Worm (Caenorhabditis elegans) whole organism, mixed stage, embryonic: ENCODE data around the gene str-106.

Experiments
- elt-3 ChIP-seq: fragments of 150-350 bp; optimal IDR thresholded peaks from 2 replicates; lab custom pipeline; 2014; ENCODE audit warnings: missing biosample characterization, missing genetic modification characterization
- hlh-1 ChIP-seq: fragments of 150-350 bp; optimal IDR thresholded peaks from 2 replicates; lab custom pipeline; 2014; ENCODE audit warnings: missing biosample characterization, missing genetic modification reagents, missing genetic modification characterization
- nhr-237 ChIP-seq: fragments of 150-350 bp; optimal IDR thresholded peaks from 2 replicates; lab custom pipeline; 2014; ENCODE audit warnings: missing biosample characterization, missing genetic modification characterization
- nhr-28 ChIP-seq: fragments of 150-350 bp; optimal IDR thresholded peaks from 2 replicates; lab custom pipeline; 2014; ENCODE audit warnings: missing biosample characterization, missing genetic modification characterization
- sptf-1 ChIP-seq: sonication (generic microtip); optimal IDR thresholded peaks from 2 replicates; lab custom pipeline; 2017; ENCODE audit warnings: mild to moderate bottlenecking, missing genetic modification characterization, moderate library complexity, missing compliant biosample characterization
- unc-120 ChIP-seq: sonication (generic microtip); optimal IDR thresholded peaks from 2 replicates; lab custom pipeline; 2017; ENCODE audit warnings: missing genetic modification characterization, missing compliant biosample characterization; ENCODE audit not compliant: poor library complexity, severe bottlenecking
- zip-8 ChIP-seq: fragments of 150-350 bp; optimal IDR thresholded peaks from 2 replicates; lab custom pipeline; 2014; ENCODE audit warnings: missing biosample characterization, missing genetic modification characterization

ce11 chrV:16171721-16172120 is 8.7 kb upstream of the str-106 start, which contains the start of gene K05D4.9:
- TF ChIP-seq elt-3 (tag; lab: Kevin White, UChicago) (no peak), zip-8 (tag; lab: Kevin White, UChicago) (no peak), sptf-1 (no peak), hlh-1 (tag; lab: Kevin White, UChicago) (no peak), nhr-28 (tag; lab: Kevin White, UChicago) (no peak), nhr-237 (tag; lab: Kevin White, UChicago) (no peak), unc-120 (tag; lab: Kevin White, UChicago) (no peak)
